Worm (Caenorhabditis elegans): ENCODE results near the gene C10C5.5.

The C10C5.5 gene

DNA sequence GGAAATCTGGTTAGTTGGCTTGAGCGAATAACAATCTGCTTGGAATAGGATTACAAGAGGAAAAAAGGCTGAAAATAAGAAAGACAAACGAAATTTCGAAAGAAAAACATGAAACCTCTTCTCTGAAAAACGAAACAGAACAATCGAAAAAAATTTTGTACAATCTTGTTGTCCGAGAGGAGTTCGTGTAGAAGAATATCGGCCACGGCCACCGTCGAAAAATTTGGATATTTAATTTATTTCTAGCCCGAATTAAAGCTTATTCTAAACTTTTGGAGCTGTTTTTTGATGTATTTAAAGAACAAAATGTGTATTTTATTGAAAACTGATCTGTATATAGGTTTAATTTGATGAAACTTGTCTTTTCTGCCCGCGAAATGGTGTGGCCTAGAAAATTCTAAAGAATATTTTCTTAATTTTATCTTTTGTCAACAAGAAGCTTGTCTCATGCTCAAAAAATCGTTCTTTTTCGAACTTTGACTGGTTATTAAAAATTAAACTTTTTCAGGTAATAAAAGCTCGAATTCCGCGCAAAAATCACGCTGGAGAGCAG is 44.6 kb upstream of the C10C5.5 start, which contains the start of gene T20D3.5:
T20D3.5 (plus strand) TSS at position 503 of the 553 bp plus-strand sequence.
- TF ChIP-seq ztf-11 (tag; optimal IDR thresholded peaks at IDR 0.05) (no peak), rnt-1 (tag; optimal IDR thresholded peaks at IDR 0.05) (peak; percentile 13)

DNA sequence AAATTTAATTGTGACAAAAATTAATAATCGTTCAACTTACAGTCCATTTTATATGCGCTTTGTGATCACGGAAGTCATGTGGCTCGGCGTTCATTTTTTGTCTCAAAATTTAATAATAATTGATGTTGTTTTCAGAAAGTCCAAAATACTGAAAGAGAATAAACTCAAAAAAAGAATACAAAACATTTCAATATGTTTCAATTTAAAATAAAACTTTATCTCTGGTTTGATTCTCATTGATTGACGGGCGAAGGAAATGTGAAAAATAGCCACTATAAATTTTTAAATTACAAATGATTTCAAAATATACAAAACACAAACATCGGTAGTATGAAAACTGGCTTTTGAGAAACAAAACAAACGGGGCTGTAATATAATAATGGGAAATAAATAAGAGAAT is 42.0 kb upstream of the C10C5.5 start, which contains the start of gene T20D3.6:
T20D3.6 (minus strand) TSS at position 101 of the 400 bp plus-strand sequence.
- no peak for TF ChIP-seq vab-15 (tag; optimal IDR thresholded peaks at IDR 0.05)
- TF ChIP-seq unc-130 (tag; optimal IDR thresholded peaks at IDR 0.05), result no peak
- TF ChIP-seq unc-86 (tag; optimal IDR thresholded peaks at IDR 0.05), result no peak
- TF ChIP-seq hlh-17 (GFP tag; optimal IDR thresholded peaks at IDR 0.05; ENCODE audit: borderline replicate concordance), result no peak
- TF ChIP-seq lsy-2 (tag; optimal IDR thresholded peaks at IDR 0.05), result no peak
- no peak for TF ChIP-seq unc-30 (tag; optimal IDR thresholded peaks at IDR 0.05)
- TF ChIP-seq nhr-28 (tag; optimal IDR thresholded peaks at IDR 0.05), result no peak
- no peak for TF ChIP-seq sptf-1 (tag; optimal IDR thresholded peaks at IDR 0.05)
- TF ChIP-seq dsc-1 (tag; optimal IDR thresholded peaks at IDR 0.05), result no peak
- no peak for TF ChIP-seq lin-15B (tag; optimal IDR thresholded peaks at IDR 0.05)
- TF ChIP-seq Y116A8C.19 (tag; optimal IDR thresholded peaks at IDR 0.05; ENCODE audit: borderline replicate concordance), result no peak
- TF ChIP-seq mef-2 (tag; optimal IDR thresholded peaks at IDR 0.05), result no peak

DNA sequence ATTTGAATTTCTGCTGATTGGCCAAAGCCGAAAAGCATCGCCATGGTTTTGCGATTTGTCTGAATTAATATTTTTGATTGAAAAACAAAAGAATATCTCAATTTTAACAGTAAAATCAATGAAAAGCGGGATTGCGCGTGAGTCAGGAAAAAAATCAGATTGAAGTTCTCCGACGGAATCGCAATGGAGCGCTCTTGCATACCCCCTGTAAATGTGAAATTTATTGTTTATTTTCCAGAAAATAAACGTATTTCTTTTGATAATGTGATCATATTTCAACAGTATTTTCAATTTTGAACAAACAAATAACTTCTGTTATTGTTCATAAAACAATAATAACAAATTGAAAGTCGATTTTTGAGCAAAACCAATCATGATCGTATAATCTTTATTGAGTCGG is 39.6 kb upstream of the C10C5.5 start, which contains the start of gene vps-26:
vps-26 (minus strand) TSS at position 200 of the 400 bp plus-strand sequence.
- TF ChIP-seq F16B12.6 (tag; optimal IDR thresholded peaks at IDR 0.05), result peak; percentile 3
- no peak for TF ChIP-seq nhr-84 (tag; optimal IDR thresholded peaks at IDR 0.05)
- TF ChIP-seq fkh-10 (GFP tag; optimal IDR thresholded peaks at IDR 0.05), result no peak
- no peak for TF ChIP-seq Y116A8C.19 (tag; optimal IDR thresholded peaks at IDR 0.05; ENCODE audit: borderline replicate concordance)
- TF ChIP-seq pax-3 (tag; optimal IDR thresholded peaks at IDR 0.05), result no peak
- no peak for TF ChIP-seq efl-3 (GFP tag; optimal IDR thresholded peaks at IDR 0.05)
- TF ChIP-seq grh-1 (GFP tag; IDR thresholded peaks at IDR 0.05), result no peak
- no peak for TF ChIP-seq zip-4 (GFP tag; optimal IDR thresholded peaks at IDR 0.05)
- TF ChIP-seq lin-13 (GFP tag; optimal IDR thresholded peaks at IDR 0.05), result no peak
- no peak for TF ChIP-seq nhr-85 (tag)
- no peak for TF ChIP-seq unc-86 (tag; optimal IDR thresholded peaks at IDR 0.05)
- TF ChIP-seq C34B4.2 (tag; optimal IDR thresholded peaks at IDR 0.05), result no peak
- TF ChIP-seq ets-5 (GFP tag; IDR thresholded peaks at IDR 0.05), result no peak
- TF ChIP-seq snpc-4 (tag; optimal IDR thresholded peaks at IDR 0.05), result no peak
- TF ChIP-seq aha-1 (tag; optimal IDR thresholded peaks at IDR 0.05), result no peak
- TF ChIP-seq C16A3.4 (tag; optimal IDR thresholded peaks at IDR 0.05), result no peak
- no peak for TF ChIP-seq fos-1 (tag; optimal IDR thresholded peaks at IDR 0.05)
- no peak for TF ChIP-seq unc-30 (tag; optimal IDR thresholded peaks at IDR 0.05)
- peak in 1 of 2 experiments; percentile 7 for TF ChIP-seq mdl-1 (tag; optimal IDR thresholded peaks at IDR 0.05)
- no peak for TF ChIP-seq lin-39 (tag; optimal IDR thresholded peaks at IDR 0.05)
- TF ChIP-seq ama-1 (optimal IDR thresholded peaks at IDR 0.05), result no peak
- no peak for TF ChIP-seq ztf-11 (tag; optimal IDR thresholded peaks at IDR 0.05)
- peak; percentile 2 for TF ChIP-seq nhr-47 (tag; optimal IDR thresholded peaks at IDR 0.05)
- no peak for TF ChIP-seq hlh-4 (tag; optimal IDR thresholded peaks at IDR 0.05)
- peak; percentile 33 for TF ChIP-seq snu-23 (GFP tag; optimal IDR thresholded peaks at IDR 0.05)
- TF ChIP-seq blmp-1 (tag; optimal IDR thresholded peaks at IDR 0.05), result peak; percentile 9
- TF ChIP-seq isw-1 (GFP tag; IDR thresholded peaks at IDR 0.05), result no peak
- no peak for TF ChIP-seq vab-15 (tag; optimal IDR thresholded peaks at IDR 0.05)
- TF ChIP-seq sup-37 (GFP tag; optimal IDR thresholded peaks at IDR 0.05), result no peak
- TF ChIP-seq dpl-1 (GFP tag; optimal IDR thresholded peaks at IDR 0.05), result peak; percentile 1 to 46 (median 13)
- TF ChIP-seq pag-3 (tag; optimal IDR thresholded peaks at IDR 0.05; ENCODE audit: borderline replicate concordance, insufficient read depth), result no peak
- no peak for TF ChIP-seq ceh-88 (GFP tag; IDR thresholded peaks at IDR 0.05)
- no peak for TF ChIP-seq sox-4 (tag; optimal IDR thresholded peaks at IDR 0.05)
- TF ChIP-seq efl-1 (optimal IDR thresholded peaks at IDR 0.05), result peak; percentile 35 to 43
- TF ChIP-seq efl-1 (GFP tag; optimal IDR thresholded peaks at IDR 0.05 in 1 of 2), result peak in 1 of 2 experiments; percentile 38
- TF ChIP-seq irx-1 (tag; optimal IDR thresholded peaks at IDR 0.05), result peak; percentile 13
- no peak for TF ChIP-seq hlh-17 (GFP tag; optimal IDR thresholded peaks at IDR 0.05; ENCODE audit: borderline replicate concordance)
- no peak for TF ChIP-seq nhr-19 (GFP tag; conservative IDR thresholded peaks at IDR 0.05)
- TF ChIP-seq nhr-76 (tag; optimal IDR thresholded peaks at IDR 0.05), result no peak
- no peak for TF ChIP-seq ceh-8 (GFP tag; optimal IDR thresholded peaks at IDR 0.05)
- no peak for TF ChIP-seq fkh-8 (tag; optimal IDR thresholded peaks at IDR 0.05)
